Worm (Caenorhabditis elegans) whole organism, L4/young adult: ENCODE results near the gene glb-34.

Source experiments
- W03F9.2 ChIP-seq: fragments of 150-350 bp; optimal IDR thresholded peaks from 2 replicates; lab custom pipeline; 2014; ENCODE audit warnings: missing biosample characterization, missing genetic modification characterization
- dao-5 ChIP-seq: sonication (generic microtip); optimal IDR thresholded peaks from 2 replicates; lab custom pipeline; 2016; ENCODE audit warnings: missing genotype, missing genetic modification characterization, moderate library complexity, missing compliant biosample characterization
- him-1 ChIP-seq: sonication (generic microtip); optimal IDR thresholded peaks from 2 replicates; lab custom pipeline; 2016; ENCODE audit warnings: missing genotype, missing genetic modification reagents, missing genetic modification characterization, missing compliant biosample characterization

glb-34 gene

ce11 chrIV:14572607-14573006, at the start of gene glb-34:
Gene glb-34, minus strand, starts transcription at chrIV:14572707.
- TF ChIP-seq him-1 (no peak), W03F9.2 (tag; lab: Kevin White, UChicago) (no peak), dao-5 (tag; lab: Kevin White, UChicago) (no peak)

- TF ChIP-seq dao-5 (tag; lab: Kevin White, UChicago), result no peak
These were observed 49.6 kb upstream of the glb-34 start for ce11 chrIV:14622109-14622508.

ce11 chrIV:14621117-14621516, 48.6 kb upstream of the glb-34 start:
- TF ChIP-seq him-1 (no peak), W03F9.2 (tag; lab: Kevin White, UChicago) (no peak), dao-5 (tag; lab: Kevin White, UChicago) (no peak)

- TF ChIP-seq him-1, result no peak
- no peak for TF ChIP-seq dao-5 (tag; lab: Kevin White, UChicago)
- no peak for TF ChIP-seq W03F9.2 (tag; lab: Kevin White, UChicago)
These were observed 48.0 kb upstream of the glb-34 start for ce11 chrIV:14620543-14620942.

ce11 chrIV:14620042-14620441, 47.5 kb upstream of the glb-34 start:
- TF ChIP-seq W03F9.2 (tag; lab: Kevin White, UChicago) (no peak), him-1 (no peak), dao-5 (tag; lab: Kevin White, UChicago) (no peak)

ce11 chrIV:14618551-14618950, 46.0 kb upstream of the glb-34 start:
- TF ChIP-seq W03F9.2 (tag; lab: Kevin White, UChicago) (no peak), him-1 (no peak), dao-5 (tag; lab: Kevin White, UChicago) (no peak)

ce11 chrIV:14617985-14618384, 45.5 kb upstream of the glb-34 start:
- TF ChIP-seq dao-5 (tag; lab: Kevin White, UChicago) (no peak), W03F9.2 (tag; lab: Kevin White, UChicago) (no peak), him-1 (no peak)

- TF ChIP-seq W03F9.2 (tag; lab: Kevin White, UChicago) (no peak), dao-5 (tag; lab: Kevin White, UChicago) (no peak), him-1 (no peak)
These were observed 45.0 kb upstream of the glb-34 start for ce11 chrIV:14617498-14617897.

ce11 chrIV:14617059-14617458, 44.6 kb upstream of the glb-34 start:
- TF ChIP-seq W03F9.2 (tag; lab: Kevin White, UChicago) (no peak), him-1 (no peak), dao-5 (tag; lab: Kevin White, UChicago) (no peak)

ce11 chrIV:14616303-14616702, 43.8 kb upstream of the glb-34 start, which contains the start of gene dmd-6:
Gene dmd-6, plus strand, starts transcription at chrIV:14616603.
- TF ChIP-seq him-1 (no peak), W03F9.2 (tag; lab: Kevin White, UChicago) (no peak), dao-5 (tag; lab: Kevin White, UChicago) (no peak)

ce11 chrIV:14614176-14614740, 41.8 kb upstream of the glb-34 start:
- TF ChIP-seq dao-5 (tag; lab: Kevin White, UChicago) (no peak), him-1 (no peak), W03F9.2 (tag; lab: Kevin White, UChicago) (no peak)

- TF ChIP-seq dao-5 (tag; lab: Kevin White, UChicago), result no peak
- TF ChIP-seq W03F9.2 (tag; lab: Kevin White, UChicago), result no peak
- TF ChIP-seq him-1, result no peak
These were observed 40.9 kb upstream of the glb-34 start for ce11 chrIV:14613375-14613774.

ce11 chrIV:14612547-14613329, 40.2 kb upstream of the glb-34 start:
- no peak for TF ChIP-seq dao-5 (tag; lab: Kevin White, UChicago)
- TF ChIP-seq W03F9.2 (tag; lab: Kevin White, UChicago), result no peak
- TF ChIP-seq him-1, result no peak

- TF ChIP-seq W03F9.2 (tag; lab: Kevin White, UChicago) (no peak), him-1 (no peak), dao-5 (tag; lab: Kevin White, UChicago) (no peak)
These were observed 39.5 kb upstream of the glb-34 start for ce11 chrIV:14611892-14612497.
